Worm (Caenorhabditis elegans): Measurements from ENCODE around the gene R04D3.3.

DNA sequence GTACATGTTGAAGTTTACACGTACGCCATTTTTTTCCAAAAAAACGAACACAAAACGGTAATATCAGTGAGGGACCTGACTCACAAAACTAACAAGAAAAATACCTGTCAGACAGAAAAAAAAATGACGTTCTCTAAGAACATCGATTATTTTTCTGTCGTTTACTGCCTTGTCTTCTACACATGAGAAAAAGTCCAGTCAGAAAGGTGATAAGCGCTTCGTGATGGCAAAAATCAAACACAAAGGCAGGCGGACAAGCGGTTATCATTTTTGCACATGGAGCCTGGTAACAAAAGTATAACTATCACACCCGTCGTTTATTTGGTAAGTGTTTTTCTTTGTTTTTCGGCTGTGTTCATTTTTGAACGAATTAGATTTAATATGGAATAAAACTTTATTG lies 43.4 kb upstream of the R04D3.3 start, which contains the start of gene F46G10.4:
- TF ChIP-seq ama-1 (optimal IDR thresholded peaks at IDR 0.05) (no peak), flt-1 (GFP tag; IDR thresholded peaks at IDR 0.05) (no peak), tbx-37 (GFP tag; conservative IDR thresholded peaks at IDR 0.05) (no peak), ceh-36 (tag; optimal IDR thresholded peaks at IDR 0.05) (no peak), hmbx-1 (tag; optimal IDR thresholded peaks at IDR 0.05) (no peak), F13C5.2 (tag; optimal IDR thresholded peaks at IDR 0.05) (no peak), aly-1 (tag; optimal IDR thresholded peaks at IDR 0.05) (no peak), scrt-1 (GFP tag; IDR thresholded peaks at IDR 0.05) (no peak), hmg-4 (GFP tag; optimal IDR thresholded peaks at IDR 0.05) (no peak), tra-4 (tag; optimal IDR thresholded peaks at IDR 0.05) (no peak), sea-1 (GFP tag; conservative IDR thresholded peaks at IDR 0.05) (no peak), hnd-1 (tag; optimal IDR thresholded peaks at IDR 0.05) (no peak)
